Worm (Caenorhabditis elegans) whole organism, early embryonic: ENCODE measurements around the gene tank-1.

Experiments used
- B0310.2 ChIP-seq: sonication (generic microtip); optimal IDR thresholded peaks from 2 replicates; lab custom pipeline; 2016; ENCODE audit warnings: mild to moderate bottlenecking, missing genetic modification characterization, missing compliant biosample characterization
- F13C5.2 ChIP-seq: sonication (generic microtip); optimal IDR thresholded peaks from 2 replicates; lab custom pipeline; 2017; ENCODE audit warnings: mild to moderate bottlenecking, missing genetic modification characterization, inconsistent platforms, missing compliant biosample characterization
- aly-1 ChIP-seq: sonication (generic microtip); optimal IDR thresholded peaks from 2 replicates; lab custom pipeline; 2016; ENCODE audit warnings: missing genetic modification characterization, missing compliant biosample characterization
- ama-1 ChIP-seq: fragments of 150-350 bp; optimal IDR thresholded peaks from 2 replicates; lab custom pipeline; 2014
- ceh-13 ChIP-seq: fragments of 200-800 bp; sonication (Bioruptor generic); optimal IDR thresholded peaks from 2 replicates; lab custom pipeline; 2018; ENCODE audit warnings: mild to moderate bottlenecking, missing genetic modification characterization, missing compliant biosample characterization
- ceh-36 ChIP-seq: sonication (generic microtip); optimal IDR thresholded peaks from 2 replicates; lab custom pipeline; 2016; ENCODE audit warnings: missing genetic modification characterization, inconsistent platforms, missing compliant biosample characterization
- ets-7 ChIP-seq: sonication (generic microtip); optimal IDR thresholded peaks from 2 replicates; lab custom pipeline; 2016; ENCODE audit warnings: missing genotype, missing genetic modification characterization, missing compliant biosample characterization
- flt-1 ChIP-seq: fragments of 200-800 bp; sonication (Bioruptor generic); IDR thresholded peaks from 2 replicates; pipeline ENCODE4 v1.3.6; 2022; ENCODE audit warnings: missing genetic modification characterization, missing compliant biosample characterization
- hmbx-1 ChIP-seq: sonication (generic microtip); optimal IDR thresholded peaks from 2 replicates; lab custom pipeline; 2016; ENCODE audit warnings: mild to moderate bottlenecking, missing genetic modification characterization, missing compliant biosample characterization
- hmg-4 ChIP-seq: fragments of 200-800 bp; sonication (Bioruptor generic); optimal IDR thresholded peaks from 2 replicates; lab custom pipeline; 2018; ENCODE audit warnings: mild to moderate bottlenecking, missing genetic modification characterization, missing compliant biosample characterization
- hnd-1 ChIP-seq: sonication (generic microtip); optimal IDR thresholded peaks from 2 replicates; lab custom pipeline; 2016; ENCODE audit warnings: missing genetic modification characterization, missing compliant biosample characterization
- pes-1 ChIP-seq: fragments of 200-800 bp; sonication (Bioruptor generic); IDR thresholded peaks from 2 replicates; pipeline ENCODE4 v1.3.6; 2022; ENCODE audit warnings: missing genetic modification reagents, missing genetic modification characterization, missing compliant biosample characterization
- scrt-1 ChIP-seq: fragments of 200-800 bp; sonication (Bioruptor generic); IDR thresholded peaks from 2 replicates; pipeline ENCODE4 v1.3.6; 2022; ENCODE audit warnings: missing genetic modification characterization, missing compliant biosample characterization
- sea-1 ChIP-seq: fragments of 200-800 bp; sonication (Bioruptor generic); conservative IDR thresholded peaks from 2 replicates; pipeline ENCODE4 v1.3.6; 2022; ENCODE audit warnings: missing genetic modification characterization, missing compliant biosample characterization
- tbx-11 ChIP-seq: fragments of 200-800 bp; sonication (Bioruptor generic); IDR thresholded peaks from 2 replicates; pipeline ENCODE4 v1.3.6; 2022; ENCODE audit warnings: missing genetic modification characterization, missing compliant biosample characterization
- tbx-37 ChIP-seq: fragments of 200-800 bp; sonication (Bioruptor generic); conservative IDR thresholded peaks from 2 replicates; pipeline ENCODE4 v1.3.6; 2022; ENCODE audit warnings: missing genetic modification reagents, missing genetic modification characterization, missing compliant biosample characterization
- tra-4 ChIP-seq: sonication (generic microtip); optimal IDR thresholded peaks from 2 replicates; lab custom pipeline; 2017; ENCODE audit warnings: missing genetic modification characterization, missing compliant biosample characterization

The tank-1 gene

DNA sequence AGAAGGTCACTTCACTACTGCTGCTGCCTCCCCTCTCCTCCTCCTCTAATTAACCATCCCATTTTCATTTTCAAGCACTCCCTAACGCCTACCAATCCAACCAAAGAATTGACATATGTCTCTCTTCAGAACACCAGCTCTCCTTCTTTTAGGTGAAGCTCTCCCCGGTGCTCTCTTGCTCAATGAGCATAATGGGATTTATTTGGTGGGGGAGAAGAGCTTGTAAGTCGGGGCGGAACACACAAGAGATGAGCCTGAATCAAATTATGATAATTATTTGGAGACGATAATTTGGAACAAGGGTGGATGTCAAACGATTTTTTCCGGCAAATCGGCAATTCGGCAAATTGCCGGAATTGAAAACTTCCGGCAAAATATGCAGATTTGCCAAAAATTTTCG is 32.7 kb downstream of the tank-1 start:
- TF ChIP-seq ceh-13: no peak
- TF ChIP-seq F13C5.2 (tag; lab: Kevin White, UChicago): no peak
- TF ChIP-seq aly-1 (tag; lab: Kevin White, UChicago): no peak
- no peak for TF ChIP-seq ets-7 (tag; lab: Kevin White, UChicago)
- TF ChIP-seq flt-1 (GFP tag; lab: Robert Waterston, UW): no peak
- no peak for TF ChIP-seq ama-1 (lab: Kevin White, UChicago)
- TF ChIP-seq tbx-11 (GFP tag; lab: Robert Waterston, UW): no peak
- no peak for TF ChIP-seq ceh-36 (tag; lab: Kevin White, UChicago)

DNA sequence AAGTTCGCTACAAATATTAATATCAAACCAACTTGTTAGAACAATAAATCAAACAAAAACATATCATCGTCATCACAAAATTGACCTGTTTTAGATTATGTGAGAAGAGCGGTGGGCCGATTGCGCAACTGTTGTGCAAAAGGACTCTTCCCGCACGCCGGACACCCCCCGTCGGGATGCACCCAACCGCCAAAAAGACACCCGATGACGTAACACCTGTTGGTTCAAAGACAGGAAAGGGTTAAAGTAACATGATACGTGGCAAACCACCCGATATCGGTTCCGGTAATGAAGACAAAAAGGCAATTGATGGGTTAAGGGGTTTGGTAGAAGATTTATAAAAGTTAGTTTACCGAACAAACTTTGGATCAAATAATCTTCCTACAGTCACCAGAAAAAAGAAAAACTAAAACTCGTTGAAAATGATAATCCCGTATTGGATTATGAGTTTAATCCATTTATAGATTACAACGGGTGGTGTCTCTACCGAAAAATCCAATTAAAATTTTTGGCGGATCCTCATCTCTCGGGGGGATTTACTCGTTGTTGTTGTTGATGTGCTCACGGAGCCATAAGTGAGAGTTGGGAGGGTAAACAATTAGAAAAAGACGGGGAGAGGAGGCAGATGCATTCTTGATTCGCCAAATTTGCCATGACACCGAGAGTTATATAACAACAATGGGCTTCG is 41.3 kb downstream of the tank-1 start:
- no peak for TF ChIP-seq B0310.2
- 0 out of 2 replicates have a peak, but pooled peaks have one; percentile 34 for TF ChIP-seq sea-1 (GFP tag; lab: Robert Waterston, UW)

DNA sequence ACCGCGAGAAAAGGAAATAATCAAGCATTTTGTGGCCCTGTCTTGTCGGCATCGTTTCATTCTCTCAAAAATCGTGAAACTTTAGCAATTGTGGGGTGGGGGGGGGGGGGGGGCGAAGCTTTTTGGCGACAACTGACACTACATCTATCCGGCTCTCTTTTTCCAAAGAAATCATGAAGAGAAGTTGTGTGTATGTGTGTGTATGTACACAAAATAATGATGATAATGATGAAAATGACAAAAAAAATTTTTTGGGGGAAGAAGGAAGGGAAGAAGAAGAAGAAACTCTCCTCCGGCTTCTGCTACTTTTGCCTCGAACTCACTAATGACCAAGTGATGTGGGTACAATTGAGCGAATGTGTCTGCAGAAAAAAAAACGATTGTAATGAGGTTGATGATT is 42.5 kb downstream of the tank-1 start:
- TF ChIP-seq ama-1 (lab: Kevin White, UChicago): no peak
- TF ChIP-seq tra-4 (tag; lab: Kevin White, UChicago): no peak
- TF ChIP-seq ceh-36 (tag; lab: Kevin White, UChicago): no peak
- TF ChIP-seq tbx-11 (GFP tag; lab: Robert Waterston, UW): no peak
- no peak for TF ChIP-seq B0310.2
- TF ChIP-seq flt-1 (GFP tag; lab: Robert Waterston, UW): no peak
- no peak for TF ChIP-seq scrt-1 (GFP tag; lab: Robert Waterston, UW)
- no peak for TF ChIP-seq F13C5.2 (tag; lab: Kevin White, UChicago)
- TF ChIP-seq pes-1 (GFP tag; lab: Robert Waterston, UW): no peak
- TF ChIP-seq aly-1 (tag; lab: Kevin White, UChicago): no peak
- TF ChIP-seq hnd-1 (tag; lab: Kevin White, UChicago): no peak
- no peak for TF ChIP-seq hmbx-1 (tag; lab: Kevin White, UChicago)
- no peak for TF ChIP-seq hmg-4
- no peak for TF ChIP-seq ceh-13
- TF ChIP-seq sea-1 (GFP tag; lab: Robert Waterston, UW): no peak
- TF ChIP-seq ets-7 (tag; lab: Kevin White, UChicago): no peak
- no peak for TF ChIP-seq tbx-37 (GFP tag; lab: Robert Waterston, UW)

- TF ChIP-seq hmg-4 (no peak), ceh-36 (tag; lab: Kevin White, UChicago) (peak; percentile 73)
Measured at ce11 chrV:1242432-1242831, 43.1 kb downstream of the tank-1 start.

- TF ChIP-seq ceh-36 (tag; lab: Kevin White, UChicago): peak; percentile 90
- no peak for TF ChIP-seq pes-1 (GFP tag; lab: Robert Waterston, UW)
- TF ChIP-seq tbx-11 (GFP tag; lab: Robert Waterston, UW): no peak
Measured at ce11 chrV:1236333-1237068, 49.0 kb downstream of the tank-1 start.

- TF ChIP-seq ama-1 (lab: Kevin White, UChicago) (no peak), sea-1 (GFP tag; lab: Robert Waterston, UW) (no peak), hmbx-1 (tag; lab: Kevin White, UChicago) (no peak), hmg-4 (no peak)
Measured at ce11 chrV:1235355-1235754, 50.2 kb downstream of the tank-1 start, which contains the start of gene madd-2. Gene madd-2, minus strand, starts transcription at chrV:1235455.

ce11 chrV:1232574-1232973 is 52.9 kb downstream of the tank-1 start:
- TF ChIP-seq sea-1 (GFP tag; lab: Robert Waterston, UW) (no peak), ama-1 (lab: Kevin White, UChicago) (no peak), hmbx-1 (tag; lab: Kevin White, UChicago) (no peak), tbx-11 (GFP tag; lab: Robert Waterston, UW) (no peak), tra-4 (tag; lab: Kevin White, UChicago) (no peak), hmg-4 (no peak), scrt-1 (GFP tag; lab: Robert Waterston, UW) (no peak), aly-1 (tag; lab: Kevin White, UChicago) (no peak)

ce11 chrV:1230540-1230939 is 55.0 kb downstream of the tank-1 start:
- no peak for TF ChIP-seq hmg-4
- TF ChIP-seq tra-4 (tag; lab: Kevin White, UChicago): no peak
- TF ChIP-seq scrt-1 (GFP tag; lab: Robert Waterston, UW): no peak
- no peak for TF ChIP-seq sea-1 (GFP tag; lab: Robert Waterston, UW)
- TF ChIP-seq ets-7 (tag; lab: Kevin White, UChicago): no peak
- peak; percentile 92 for TF ChIP-seq ceh-36 (tag; lab: Kevin White, UChicago)
- TF ChIP-seq tbx-11 (GFP tag; lab: Robert Waterston, UW): no peak
- TF ChIP-seq pes-1 (GFP tag; lab: Robert Waterston, UW): 0 out of 2 replicates have a peak, but pooled peaks have one; percentile 12
- TF ChIP-seq F13C5.2 (tag; lab: Kevin White, UChicago): no peak
- TF ChIP-seq B0310.2: no peak
